Worm (Caenorhabditis elegans) whole organism, L2 larva: ENCODE measurements around the gene K05D4.9.

Experiments used
- C34F6.9 ChIP-seq: fragments of 150-350 bp; optimal IDR thresholded peaks from 2 replicates; lab custom pipeline; 2014; ENCODE audit warnings: missing biosample characterization, missing genetic modification characterization
- F13H6.1 ChIP-seq: sonication (generic microtip); optimal IDR thresholded peaks from 2 replicates; lab custom pipeline; 2016; ENCODE audit warnings: missing genetic modification characterization, missing compliant biosample characterization
- Y55F3AM.14 ChIP-seq: fragments of 200-800 bp; sonication (Bioruptor generic); optimal IDR thresholded peaks from 2 replicates; lab custom pipeline; 2018; ENCODE audit warnings: mild to moderate bottlenecking, missing genetic modification characterization, missing compliant biosample characterization
- ZK546.5 ChIP-seq: sonication (generic microtip); optimal IDR thresholded peaks from 2 replicates; lab custom pipeline; 2017; ENCODE audit warnings: missing biosample characterization, missing genetic modification characterization
- alr-1 ChIP-seq: fragments of 150-350 bp; optimal IDR thresholded peaks from 2 replicates; lab custom pipeline; 2014; ENCODE audit warnings: missing biosample characterization, missing genetic modification characterization
- ama-1 ChIP-seq: fragments of 150-350 bp; optimal IDR thresholded peaks from 2 replicates; lab custom pipeline; 2018; ENCODE audit warnings: inconsistent platforms
- blmp-1 ChIP-seq: sonication (generic microtip); optimal IDR thresholded peaks from 2 replicates; lab custom pipeline; 2017; ENCODE audit warnings: missing genetic modification characterization, mild to moderate bottlenecking, missing compliant biosample characterization, antibody characterized with exemption, moderate library complexity; ENCODE audit not compliant: insufficient read depth
- ceh-82 ChIP-seq: fragments of 150-350 bp; optimal IDR thresholded peaks from 2 replicates; lab custom pipeline; 2014; ENCODE audit warnings: missing biosample characterization, missing genetic modification characterization
- crh-2 ChIP-seq: sonication (generic microtip); optimal IDR thresholded peaks from 2 replicates; lab custom pipeline; 2017; ENCODE audit warnings: missing biosample characterization, missing genetic modification characterization
- egl-27 ChIP-seq: sonication (generic microtip); optimal IDR thresholded peaks from 3 replicates; lab custom pipeline; 2017; ENCODE audit warnings: missing biosample characterization, missing genetic modification reagents, missing genetic modification characterization
- elt-1 ChIP-seq: fragments of 150-350 bp; optimal IDR thresholded peaks from 2 replicates; lab custom pipeline; 2014; ENCODE audit warnings: missing biosample characterization, missing genetic modification characterization
- fos-1 ChIP-seq: fragments of 150-350 bp; optimal IDR thresholded peaks from 2 replicates; lab custom pipeline; 2014; ENCODE audit warnings: missing biosample characterization, missing genetic modification characterization
- gmeb-1 ChIP-seq: fragments of 150-350 bp; optimal IDR thresholded peaks from 2 replicates; lab custom pipeline; 2014; ENCODE audit warnings: missing biosample characterization, missing genetic modification characterization
- lin-11 ChIP-seq: fragments of 150-350 bp; sonication (generic microtip); optimal IDR thresholded peaks from 2 replicates; lab custom pipeline; 2014; ENCODE audit warnings: missing biosample characterization, missing genetic modification characterization, inconsistent platforms, mixed read lengths
- lin-13 ChIP-seq: fragments of 150-350 bp; optimal IDR thresholded peaks from 2 replicates; lab custom pipeline; 2014; ENCODE audit warnings: missing biosample characterization, missing genetic modification reagents, missing genetic modification characterization
- lin-39 ChIP-seq: fragments of 150-350 bp; optimal IDR thresholded peaks from 2 replicates; lab custom pipeline; 2014; ENCODE audit warnings: missing biosample characterization, missing genetic modification reagents, missing genetic modification characterization
- lsy-2 ChIP-seq, 2 experiments: fragments of 150-350 bp in 1 of 2; sonication (generic microtip) in 1 of 2; optimal IDR thresholded peaks; 2 replicates each; lab custom pipeline; 2014 to 2017; ENCODE audit warnings: missing biosample characterization in 2 of 2, missing genetic modification characterization in 2 of 2
- mbf-1 ChIP-seq: sonication (generic microtip); optimal IDR thresholded peaks from 2 replicates; lab custom pipeline; 2017; ENCODE audit warnings: missing biosample characterization, missing genetic modification characterization
- mdl-1 ChIP-seq, 2 experiments: fragments of 150-350 bp in 1 of 2; sonication (generic microtip) in 1 of 2; optimal IDR thresholded peaks; 2 replicates each; lab custom pipeline; 2017; ENCODE audit warnings: missing biosample characterization in 2 of 2, missing genetic modification characterization in 2 of 2
- nhr-10 ChIP-seq: sonication (generic microtip); optimal IDR thresholded peaks from 2 replicates; lab custom pipeline; 2017; ENCODE audit warnings: missing biosample characterization, missing genetic modification characterization
- nhr-11 ChIP-seq: fragments of 150-350 bp; optimal IDR thresholded peaks from 2 replicates; lab custom pipeline; 2014; ENCODE audit warnings: missing biosample characterization, missing genetic modification characterization
- nhr-129 ChIP-seq: fragments of 150-350 bp; optimal IDR thresholded peaks from 2 replicates; lab custom pipeline; 2014; ENCODE audit warnings: missing biosample characterization, missing genetic modification characterization
- nhr-21 ChIP-seq: fragments of 150-350 bp; optimal IDR thresholded peaks from 2 replicates; lab custom pipeline; 2014; ENCODE audit warnings: missing biosample characterization, missing genetic modification characterization
- nhr-25 ChIP-seq: fragments of 150-350 bp; sonication (generic microtip); optimal IDR thresholded peaks from 3 replicates; lab custom pipeline; 2014; ENCODE audit warnings: missing biosample characterization, missing genetic modification characterization
- nhr-6 ChIP-seq: fragments of 150-350 bp; optimal IDR thresholded peaks from 2 replicates; lab custom pipeline; 2014; ENCODE audit warnings: missing biosample characterization, missing genetic modification characterization
- nhr-77 ChIP-seq: fragments of 150-350 bp; optimal IDR thresholded peaks from 2 replicates; lab custom pipeline; 2014; ENCODE audit warnings: missing biosample characterization, missing genetic modification characterization
- peb-1 ChIP-seq: fragments of 150-350 bp; optimal IDR thresholded peaks from 2 replicates; lab custom pipeline; 2014; ENCODE audit warnings: missing biosample characterization, missing genetic modification characterization
- skn-1 ChIP-seq: sonication (generic microtip); optimal IDR thresholded peaks from 2 replicates; lab custom pipeline; 2017; ENCODE audit warnings: missing biosample characterization, missing genetic modification characterization
- sma-3 ChIP-seq: sonication (generic microtip); optimal IDR thresholded peaks from 2 replicates; lab custom pipeline; 2016; ENCODE audit warnings: missing genetic modification reagents, missing genetic modification characterization, missing compliant biosample characterization
- sma-9 ChIP-seq, 2 experiments: fragments of 150-350 bp in 1 of 2; sonication (generic microtip) in 1 of 2; optimal IDR thresholded peaks; 2 replicates each; lab custom pipeline; 2014 to 2016; ENCODE audit warnings: missing genetic modification characterization in 2 of 2, mild to moderate bottlenecking in 1 of 2, missing biosample characterization in 1 of 2, missing compliant biosample characterization in 1 of 2, missing genetic modification reagents in 1 of 2, moderate library complexity in 1 of 2
- unc-39 ChIP-seq: fragments of 150-350 bp; optimal IDR thresholded peaks from 2 replicates; lab custom pipeline; 2014; ENCODE audit warnings: missing biosample characterization, missing genetic modification characterization
- unc-62 ChIP-seq: fragments of 150-350 bp; optimal IDR thresholded peaks from 2 replicates; lab custom pipeline; 2014; ENCODE audit warnings: missing biosample characterization, missing genetic modification reagents, missing genetic modification characterization
- ztf-11 ChIP-seq: sonication (generic microtip); optimal IDR thresholded peaks from 2 replicates; lab custom pipeline; 2017; ENCODE audit warnings: missing biosample characterization, missing genetic modification characterization
- ztf-4 ChIP-seq: fragments of 150-350 bp; optimal IDR thresholded peaks from 2 replicates; lab custom pipeline; 2014; ENCODE audit warnings: missing biosample characterization, missing genetic modification characterization

K05D4.9 gene

DNA sequence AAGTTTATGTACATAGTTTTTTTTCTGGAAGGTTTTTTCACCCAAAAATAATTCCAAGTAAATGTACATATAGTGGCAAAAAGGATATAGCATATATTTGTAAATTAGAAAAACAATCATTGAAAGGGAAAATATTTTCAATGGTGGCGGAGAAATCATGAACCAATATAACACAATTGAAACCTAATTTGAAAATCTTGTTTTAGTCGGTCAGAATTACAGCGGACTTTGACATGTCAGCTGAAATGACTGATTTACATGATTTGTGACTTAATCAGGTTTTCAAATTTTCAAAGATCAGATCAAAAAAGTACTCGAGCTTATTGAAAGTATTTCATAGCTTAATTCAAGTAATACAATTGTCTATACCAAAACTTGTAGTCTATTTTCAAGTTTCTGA is at the start of gene K05D4.9:
Gene K05D4.9 (minus strand): TSS at position 101 of the 400 bp plus-strand sequence.
- TF ChIP-seq unc-62 (GFP tag; lab: Kevin White, UChicago), result no peak
- TF ChIP-seq blmp-1, result no peak
- no peak for TF ChIP-seq mbf-1 (tag; lab: Kevin White, UChicago)
- no peak for TF ChIP-seq sma-3 (GFP tag; lab: Kevin White, UChicago)
- no peak for TF ChIP-seq fos-1 (tag; lab: Kevin White, UChicago)
- TF ChIP-seq nhr-129 (tag; lab: Kevin White, UChicago), result no peak
- TF ChIP-seq peb-1 (tag; lab: Kevin White, UChicago), result no peak
- TF ChIP-seq Y55F3AM.14 (GFP tag; lab: Kevin White, UChicago), result no peak
- TF ChIP-seq alr-1 (tag; lab: Kevin White, UChicago), result no peak
- no peak for TF ChIP-seq F13H6.1

DNA sequence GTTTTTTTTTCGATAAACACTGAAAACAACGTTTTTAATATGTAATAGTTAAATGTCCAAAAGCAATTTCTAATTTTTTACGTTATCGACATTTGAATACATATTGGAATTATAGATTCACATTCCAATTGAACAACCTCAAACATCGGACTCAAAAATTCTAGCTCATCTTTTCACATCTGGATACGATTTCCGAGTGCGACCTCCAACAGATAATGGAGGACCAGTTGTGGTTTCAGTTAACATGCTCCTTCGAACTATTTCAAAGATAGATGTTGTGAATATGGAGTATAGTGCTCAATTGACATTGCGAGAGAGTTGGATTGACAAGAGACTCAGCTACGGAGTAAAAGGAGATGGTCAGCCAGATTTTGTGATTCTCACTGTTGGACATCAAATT is 48.4 kb upstream of the K05D4.9 start:
- TF ChIP-seq mbf-1 (tag; lab: Kevin White, UChicago), result no peak
- TF ChIP-seq ztf-4, result no peak
- no peak for TF ChIP-seq egl-27 (tag; lab: Kevin White, UChicago)
- no peak for TF ChIP-seq unc-39
- no peak for TF ChIP-seq gmeb-1 (tag; lab: Kevin White, UChicago)
- TF ChIP-seq ama-1 (lab: Kevin White, UChicago), result no peak
- no peak for TF ChIP-seq C34F6.9 (tag; lab: Kevin White, UChicago)
- TF ChIP-seq lin-13 (GFP tag; lab: Kevin White, UChicago), result no peak
- TF ChIP-seq unc-62 (GFP tag; lab: Kevin White, UChicago), result no peak
- TF ChIP-seq lsy-2 (tag; optimal IDR thresholded peaks at IDR 0.05; lab: Kevin White, UChicago), result no peak
- TF ChIP-seq, all 48 proteins: peak for 0

DNA sequence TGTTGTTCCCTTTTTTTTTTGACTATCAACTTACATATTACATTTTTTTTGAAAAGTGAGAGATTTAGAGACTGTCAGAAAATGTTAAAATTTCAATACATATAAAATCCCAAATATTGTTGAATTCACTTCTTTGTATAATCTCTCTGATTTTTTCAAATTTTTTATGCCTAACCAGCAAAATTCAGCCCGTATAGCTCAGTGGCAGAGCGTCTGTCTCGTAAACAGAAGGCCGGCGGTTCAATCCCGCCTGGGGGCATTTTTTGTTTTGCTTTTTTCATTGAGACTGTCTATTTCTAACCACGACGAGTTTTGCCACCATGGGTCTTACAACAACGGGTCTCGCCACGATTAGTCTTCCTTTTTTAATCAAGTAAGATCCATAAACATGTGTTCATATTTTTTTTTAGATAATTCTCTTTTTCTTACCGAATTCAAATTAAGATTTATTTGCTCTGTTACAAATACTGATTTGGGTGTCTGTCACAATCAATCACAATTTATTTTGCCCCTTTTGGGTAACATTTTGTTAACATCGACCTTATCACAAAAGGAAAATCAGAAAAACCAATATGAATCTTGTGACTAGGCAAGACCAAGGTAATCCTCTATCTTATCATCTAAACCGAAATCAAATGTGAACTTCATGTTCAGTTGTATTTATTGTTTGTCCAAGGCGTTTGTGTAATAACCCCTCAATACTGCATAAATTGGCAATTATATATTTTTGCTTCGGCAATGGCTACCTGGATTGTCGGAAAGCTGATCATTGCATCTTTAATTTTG is 47.5 kb upstream of the K05D4.9 start, which contains the start of gene glc-1:
Gene glc-1 (plus strand): TSS at position 663 of the 786 bp plus-strand sequence.
- TF ChIP-seq mbf-1 (tag; lab: Kevin White, UChicago), result no peak
- no peak for TF ChIP-seq skn-1 (tag; lab: Kevin White, UChicago)
- peak; percentile 36 for TF ChIP-seq sma-9 (GFP tag; optimal IDR thresholded peaks at IDR 0.05; lab: Kevin White, UChicago)
- TF ChIP-seq sma-9 (tag; optimal IDR thresholded peaks at IDR 0.05; lab: Kevin White, UChicago), result no peak
- TF ChIP-seq, all 48 proteins: peak for 1

DNA sequence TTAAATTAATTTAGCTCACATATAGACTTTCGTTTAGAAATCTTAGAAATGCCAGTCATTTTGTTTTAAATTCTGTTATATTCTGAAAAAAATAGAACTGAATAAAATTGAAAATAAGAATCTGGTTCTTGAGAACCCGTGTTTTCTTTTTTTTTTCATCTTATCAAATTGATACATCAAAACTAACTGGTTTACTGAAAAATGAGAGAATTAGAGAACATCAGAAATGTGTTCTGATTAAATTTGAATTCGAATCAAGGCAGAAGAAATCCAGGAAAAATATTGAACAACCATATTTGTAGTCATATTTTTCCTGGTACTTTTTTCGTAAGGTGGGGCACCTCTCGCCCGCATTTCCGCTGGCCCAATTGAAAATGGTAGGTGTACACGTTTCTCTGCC is 46.9 kb upstream of the K05D4.9 start, which contains the start of gene F11A5.15:
Gene F11A5.15 (minus strand): TSS at position 101 of the 400 bp plus-strand sequence.
- TF ChIP-seq alr-1 (tag; lab: Kevin White, UChicago) (no peak), ZK546.5 (tag; lab: Kevin White, UChicago) (no peak), nhr-77 (no peak), sma-9 (GFP tag; optimal IDR thresholded peaks at IDR 0.05; lab: Kevin White, UChicago) (no peak), sma-9 (tag; optimal IDR thresholded peaks at IDR 0.05; lab: Kevin White, UChicago) (no peak), unc-62 (GFP tag; lab: Kevin White, UChicago) (no peak), elt-1 (tag; lab: Kevin White, UChicago) (no peak), fos-1 (tag; lab: Kevin White, UChicago) (no peak)
- TF ChIP-seq, all 48 proteins: peak for 0

DNA sequence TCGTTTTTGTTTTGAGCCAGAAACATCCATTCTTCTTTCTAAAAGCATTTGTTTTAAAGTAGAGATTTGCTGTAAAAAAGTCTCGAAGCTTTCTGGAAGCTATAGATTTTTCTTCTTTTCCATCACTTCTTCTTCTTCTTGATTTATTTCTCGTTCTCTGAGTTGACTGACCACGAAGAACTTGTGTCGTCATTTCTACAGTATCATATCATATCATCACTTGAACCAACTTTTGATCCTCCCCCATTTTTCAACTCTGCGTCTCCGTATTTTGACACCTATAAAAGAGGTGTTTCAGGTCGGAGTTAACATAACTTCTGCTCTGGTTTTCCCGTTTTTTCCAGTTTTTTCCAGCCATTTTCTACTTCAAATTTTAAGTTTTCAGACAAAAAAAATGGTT is 42.9 kb upstream of the K05D4.9 start, which contains the start of gene F11A5.9:
Gene F11A5.9 (plus strand): TSS at position 386 of the 400 bp plus-strand sequence.
- TF ChIP-seq sma-3 (GFP tag; lab: Kevin White, UChicago), result no peak
- no peak for TF ChIP-seq crh-2
- TF ChIP-seq F13H6.1, result no peak
- no peak for TF ChIP-seq mdl-1 (tag; optimal IDR thresholded peaks at IDR 0.05; lab: Kevin White, UChicago)
- no peak for TF ChIP-seq nhr-6 (tag; lab: Kevin White, UChicago)
- TF ChIP-seq mbf-1 (tag; lab: Kevin White, UChicago), result no peak
- TF ChIP-seq ztf-11 (tag; lab: Kevin White, UChicago), result no peak
- no peak for TF ChIP-seq nhr-21 (tag; lab: Kevin White, UChicago)
- TF ChIP-seq lin-11 (tag; lab: Kevin White, UChicago), result no peak
- TF ChIP-seq nhr-11, result no peak
- no peak for TF ChIP-seq ZK546.5 (tag; lab: Kevin White, UChicago)
- TF ChIP-seq egl-27 (tag; lab: Kevin White, UChicago), result no peak
- no peak for TF ChIP-seq nhr-25
- no peak for TF ChIP-seq nhr-10 (tag; lab: Kevin White, UChicago)
- no peak for TF ChIP-seq lin-39
- no peak for TF ChIP-seq alr-1 (tag; lab: Kevin White, UChicago)
- no peak for TF ChIP-seq ceh-82 (tag; lab: Kevin White, UChicago)
